Fruit fly (Drosophila melanogaster) whole organism, wandering third instar larva: ENCODE results near the gene CG7386.

Experiments
- Abd-B ChIP-seq: fragments of >200 bp; optimal IDR thresholded peaks from 2 replicates; lab custom pipeline; 2017; ENCODE audit warnings: missing biosample characterization, missing genetic modification characterization
- CG9705 ChIP-seq: fragments of 200-800 bp; sonication (Bioruptor generic); optimal IDR thresholded peaks from 2 replicates; lab custom pipeline; 2018; ENCODE audit warnings: missing biosample characterization, mild to moderate bottlenecking, missing genetic modification characterization
- CrebA ChIP-seq: fragments of 200-800 bp; sonication (Bioruptor generic); optimal IDR thresholded peaks from 2 replicates; lab custom pipeline; 2016; ENCODE audit warnings: missing biosample characterization, mild to moderate bottlenecking, missing genetic modification characterization, borderline replicate concordance
- Dfd ChIP-seq: fragments of >200 bp; optimal IDR thresholded peaks from 2 replicates; lab custom pipeline; 2017; ENCODE audit warnings: missing biosample characterization, missing genetic modification characterization
- Dif ChIP-seq: fragments of 200-275, 200-300 bp; sonication (Bioruptor generic); optimal IDR thresholded peaks from 2 replicates; lab custom pipeline; 2018; ENCODE audit warnings: missing biosample characterization, missing genetic modification characterization; ENCODE audit not compliant: partially characterized antibody
- GATAd ChIP-seq: sonication (Bioruptor generic); optimal IDR thresholded peaks from 2 replicates; lab custom pipeline; 2016; ENCODE audit warnings: missing biosample characterization, missing genetic modification characterization
- HLH106 ChIP-seq: fragments of 200-800 bp; optimal IDR thresholded peaks from 3 replicates; lab custom pipeline; 2019; ENCODE audit warnings: missing biosample characterization, mild to moderate bottlenecking, missing genetic modification characterization, moderate library complexity
- Hnf4 ChIP-seq: fragments of 200-800 bp; sonication (Bioruptor generic); optimal IDR thresholded peaks from 2 replicates; lab custom pipeline; 2016; ENCODE audit warnings: missing biosample characterization, mild to moderate bottlenecking, missing genetic modification characterization
- Hr78 ChIP-seq: fragments of >200 bp; optimal IDR thresholded peaks from 2 replicates; lab custom pipeline; 2017; ENCODE audit warnings: missing biosample characterization, missing genetic modification characterization
- Mio ChIP-seq: sonication (Bioruptor generic); optimal IDR thresholded peaks from 2 replicates; lab custom pipeline; 2016; ENCODE audit warnings: missing biosample characterization, missing genetic modification characterization
- Myc ChIP-seq: fragments of >200 bp; optimal IDR thresholded peaks from 2 replicates; lab custom pipeline; 2017
- N ChIP-seq: fragments of >200 bp; optimal IDR thresholded peaks from 2 replicates; lab custom pipeline; 2018; ENCODE audit warnings: missing biosample characterization, missing external identifiers, missing genetic modification characterization
- OdsH ChIP-seq: fragments of 200-800 bp; sonication (Bioruptor generic); optimal IDR thresholded peaks from 2 replicates; lab custom pipeline; 2016; ENCODE audit warnings: missing biosample characterization, mild to moderate bottlenecking, missing genetic modification characterization
- Rel ChIP-seq, 2 experiments: fragments of 200-800 bp; sonication (Bioruptor generic) in 1 of 2; optimal IDR thresholded peaks; 2 replicates in 1 of 2; 3 replicates in 1 of 2; lab custom pipeline; 2016 to 2019; ENCODE audit warnings: mild to moderate bottlenecking in 2 of 2, missing biosample characterization in 2 of 2, missing genetic modification characterization in 2 of 2, moderate library complexity in 1 of 2
- Sp1 ChIP-seq: fragments of 200-800 bp; sonication (Bioruptor generic); optimal IDR thresholded peaks from 3 replicates; lab custom pipeline; 2019; ENCODE audit warnings: missing biosample characterization, mild to moderate bottlenecking, missing genetic modification characterization, moderate library complexity
- Vsx2 ChIP-seq: fragments of 200-300, 225-300 bp; sonication (Bioruptor generic); optimal IDR thresholded peaks from 2 replicates; lab custom pipeline; 2018; ENCODE audit warnings: missing biosample characterization, missing genetic modification characterization; ENCODE audit not compliant: partially characterized antibody
- br ChIP-seq: fragments of 200-800 bp; sonication (Bioruptor generic); optimal IDR thresholded peaks from 2 replicates; lab custom pipeline; 2016; ENCODE audit warnings: missing biosample characterization, missing genetic modification characterization
- brk ChIP-seq: fragments of 200-800 bp; sonication (Bioruptor generic); optimal IDR thresholded peaks from 2 replicates; lab custom pipeline; 2016; ENCODE audit warnings: missing biosample characterization, mild to moderate bottlenecking, missing genetic modification characterization
- dmrt93B ChIP-seq: fragments of 200-800 bp; sonication (Bioruptor generic); optimal IDR thresholded peaks from 2 replicates; lab custom pipeline; 2018; ENCODE audit warnings: missing biosample characterization, mild to moderate bottlenecking, missing genetic modification characterization
- dsf ChIP-seq: sonication (Bioruptor generic); optimal IDR thresholded peaks from 2 replicates; lab custom pipeline; 2016; ENCODE audit warnings: missing biosample characterization, missing genetic modification characterization, borderline replicate concordance
- ey ChIP-seq: fragments of 200-800 bp; sonication (Bioruptor generic); optimal IDR thresholded peaks from 2 replicates; lab custom pipeline; 2016; ENCODE audit warnings: missing biosample characterization, missing genetic modification characterization
- foxo ChIP-seq, 2 experiments: fragments of 200-800 bp; sonication (Bioruptor generic); optimal IDR thresholded peaks; 2 replicates in 1 of 2; 3 replicates in 1 of 2; lab custom pipeline; 2016 to 2017; ENCODE audit warnings: missing biosample characterization in 2 of 2, missing genetic modification characterization in 2 of 2
- fru ChIP-seq: fragments of 200-800 bp; sonication (Bioruptor generic); optimal IDR thresholded peaks from 3 replicates; lab custom pipeline; 2016; ENCODE audit warnings: missing biosample characterization, mild to moderate bottlenecking, missing genetic modification characterization
- jim ChIP-seq: fragments of 175-275, 200-325 bp; sonication (Bioruptor generic); optimal IDR thresholded peaks from 2 replicates; lab custom pipeline; 2016; ENCODE audit warnings: missing biosample characterization, mild to moderate bottlenecking, missing genetic modification characterization
- lola ChIP-seq: fragments of >200 bp; optimal IDR thresholded peaks from 2 replicates; lab custom pipeline; 2017; ENCODE audit warnings: missing biosample characterization, missing genetic modification characterization
- pan ChIP-seq: fragments of >200 bp; optimal IDR thresholded peaks from 2 replicates; lab custom pipeline; 2017
- psq ChIP-seq: fragments of 200-800 bp; sonication (Bioruptor generic); optimal IDR thresholded peaks from 3 replicates; lab custom pipeline; 2017; ENCODE audit warnings: missing biosample characterization, mild to moderate bottlenecking, missing genetic modification characterization, moderate library complexity
- rgr ChIP-seq: fragments of 200-800 bp; sonication (Bioruptor generic); optimal IDR thresholded peaks from 3 replicates; lab custom pipeline; 2016; ENCODE audit warnings: missing biosample characterization, mild to moderate bottlenecking, missing genetic modification characterization
- sage ChIP-seq: fragments of 200-800 bp; sonication (Bioruptor generic); optimal IDR thresholded peaks from 2 replicates; lab custom pipeline; 2016; ENCODE audit warnings: missing biosample characterization, mild to moderate bottlenecking, missing genetic modification characterization
- sv ChIP-seq: fragments of 200-800 bp; sonication (Bioruptor generic); optimal IDR thresholded peaks from 3 replicates; lab custom pipeline; 2016; ENCODE audit warnings: missing biosample characterization, missing genetic modification characterization
- tai ChIP-seq: sonication (Bioruptor generic); optimal IDR thresholded peaks from 2 replicates; lab custom pipeline; 2016; ENCODE audit warnings: missing biosample characterization, missing genetic modification characterization
- usp ChIP-seq: fragments of >200 bp; optimal IDR thresholded peaks from 2 replicates; lab custom pipeline; 2017; ENCODE audit warnings: missing biosample characterization, missing genetic modification characterization
- woc ChIP-seq: sonication (Bioruptor generic); optimal IDR thresholded peaks from 2 replicates; lab custom pipeline; 2016; ENCODE audit warnings: missing biosample characterization, mild to moderate bottlenecking, missing genetic modification characterization

The CG7386 gene

DNA sequence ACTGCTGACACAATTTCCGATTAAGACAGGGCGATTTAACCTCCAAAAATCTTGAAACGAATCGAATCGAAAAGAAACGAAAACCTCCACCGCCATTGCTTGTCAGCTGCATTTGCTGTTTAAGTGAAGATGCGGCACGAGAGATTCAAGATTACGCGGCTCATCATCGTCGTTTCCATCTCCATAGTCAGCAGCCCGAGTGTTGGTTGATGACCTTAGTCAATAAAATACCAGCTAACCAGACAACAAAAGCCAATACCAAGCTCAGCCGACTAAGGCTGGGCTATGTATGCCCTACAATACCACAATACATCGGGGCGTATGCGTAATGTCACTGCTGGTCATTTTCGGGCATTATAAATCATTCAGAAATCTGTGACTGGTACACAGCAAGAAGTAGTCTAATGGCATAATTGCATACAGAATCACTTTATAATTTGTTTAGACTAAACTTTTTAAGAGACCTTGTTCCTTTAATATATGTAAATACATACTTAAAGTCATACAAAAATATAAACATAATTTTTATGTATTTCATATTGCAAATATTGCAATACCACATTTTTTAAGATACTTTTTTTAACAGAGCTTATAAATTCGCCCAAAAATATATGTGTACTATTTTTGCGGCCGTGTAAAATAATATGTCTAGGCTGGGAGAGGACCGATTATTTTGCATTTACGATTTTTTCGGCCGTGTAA, 48.6 kb upstream of the CG7386 start:
- TF ChIP-seq foxo (GFP tag; optimal IDR thresholded peaks at IDR 0.05; lab: Kevin White, UChicago) (no peak), Dif (GFP tag; lab: Kevin White, UChicago) (no peak), Hnf4 (GFP tag; lab: Kevin White, UChicago) (no peak), HLH106 (tag; lab: Kevin White, UChicago) (no peak), jim (GFP tag; lab: Kevin White, UChicago) (no peak), CrebA (GFP tag; lab: Kevin White, UChicago) (no peak)

DNA sequence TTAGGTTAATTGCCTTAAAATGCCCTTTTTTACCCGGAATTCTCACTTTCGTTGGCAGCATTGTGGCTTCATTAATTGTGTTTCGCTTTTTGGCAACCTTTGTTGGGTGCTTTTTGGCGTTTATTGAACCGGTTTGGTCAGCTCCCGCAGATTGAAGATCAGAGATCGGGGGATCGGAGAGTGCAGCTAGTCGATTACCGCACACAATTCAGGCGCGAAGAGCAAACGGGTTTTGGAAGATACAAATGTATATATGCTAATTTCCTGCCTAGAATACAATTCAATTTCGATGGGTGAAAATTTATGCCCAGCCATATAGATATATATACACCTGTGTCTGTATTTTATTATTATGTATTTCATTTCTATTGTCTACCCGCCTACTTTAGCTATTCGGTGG, 48.0 kb upstream of the CG7386 start:
- TF ChIP-seq Dif (GFP tag; lab: Kevin White, UChicago) (peak; percentile 15), fru (no peak), sage (no peak), HLH106 (tag; lab: Kevin White, UChicago) (no peak), Vsx2 (GFP tag; lab: Kevin White, UChicago) (peak; percentile 63), psq (GFP tag; lab: Kevin White, UChicago) (no peak)

dm6 chr3L:6142313-6142712, 47.2 kb upstream of the CG7386 start, which contains the start of gene Cpr65Aw:
TSS of gene Cpr65Aw (minus strand) at chr3L:6142413.
- no peak for TF ChIP-seq Abd-B (GFP tag; lab: Kevin White, UChicago)
- TF ChIP-seq CG9705 (GFP tag; lab: Kevin White, UChicago): no peak
- no peak for TF ChIP-seq fru
- no peak for TF ChIP-seq brk (GFP tag; lab: Kevin White, UChicago)
- TF ChIP-seq dsf: no peak
- no peak for TF ChIP-seq jim (GFP tag; lab: Kevin White, UChicago)
- TF ChIP-seq usp (GFP tag; lab: Kevin White, UChicago): no peak
- no peak for TF ChIP-seq dmrt93B
- no peak for TF ChIP-seq Dfd

DNA sequence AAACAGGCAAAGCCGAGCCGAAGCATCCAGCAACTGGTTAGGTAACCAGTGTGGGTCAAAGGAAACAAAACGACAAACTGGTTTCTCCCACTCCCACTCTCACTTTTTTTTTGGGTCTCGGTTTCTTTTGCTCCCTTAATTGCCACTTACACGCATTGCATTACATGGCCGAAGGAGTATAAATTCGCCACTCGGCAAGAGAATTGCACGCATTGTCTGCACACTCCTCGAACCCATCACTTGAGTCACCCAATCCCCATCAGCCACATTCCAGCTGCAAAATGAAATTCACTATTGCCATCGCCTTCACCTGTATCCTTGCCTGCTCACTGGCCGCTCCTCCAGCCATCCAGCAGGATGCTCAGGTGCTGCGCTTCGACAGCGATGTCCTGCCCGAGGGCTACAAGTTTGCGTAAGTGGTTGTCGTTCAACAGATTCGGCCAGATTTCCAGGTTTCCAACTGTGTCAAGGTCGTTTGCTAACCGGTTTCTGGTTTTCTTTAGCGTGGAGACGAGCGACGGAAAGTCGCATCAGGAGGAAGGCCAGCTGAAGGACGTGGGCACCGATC, 46.3 kb upstream of the CG7386 start, which contains the start of gene Lcp65Ad:
Lcp65Ad (plus strand) TSS at position 208 of the 568 bp plus-strand sequence.
- TF ChIP-seq brk (GFP tag; lab: Kevin White, UChicago): no peak
- no peak for TF ChIP-seq GATAd
- no peak for TF ChIP-seq jim (GFP tag; lab: Kevin White, UChicago)
- no peak for TF ChIP-seq dmrt93B
- TF ChIP-seq woc (GFP tag; lab: Kevin White, UChicago): no peak
- no peak for TF ChIP-seq Hr78 (GFP tag; lab: Kevin White, UChicago)
- TF ChIP-seq sv (GFP tag; lab: Kevin White, UChicago): no peak
- no peak for TF ChIP-seq N (GFP tag; lab: Kevin White, UChicago)
- no peak for TF ChIP-seq Myc
- no peak for TF ChIP-seq pan
- TF ChIP-seq rgr (GFP tag; lab: Kevin White, UChicago): no peak
- no peak for TF ChIP-seq Rel (GFP tag; optimal IDR thresholded peaks at IDR 0.05; lab: Kevin White, UChicago)
- no peak for TF ChIP-seq Rel (tag; optimal IDR thresholded peaks at IDR 0.05; lab: Kevin White, UChicago)
- TF ChIP-seq Dif (GFP tag; lab: Kevin White, UChicago): no peak
- no peak for TF ChIP-seq Sp1
- TF ChIP-seq lola: no peak
- TF ChIP-seq sage: no peak
- TF ChIP-seq, all 38 proteins: peak for 0

- TF ChIP-seq OdsH (GFP tag; lab: Kevin White, UChicago): no peak
- TF ChIP-seq ey: no peak
- no peak for TF ChIP-seq CG9705 (GFP tag; lab: Kevin White, UChicago)
- TF ChIP-seq sage: no peak
- TF ChIP-seq Vsx2 (GFP tag; lab: Kevin White, UChicago): no peak
- no peak for TF ChIP-seq jim (GFP tag; lab: Kevin White, UChicago)
- TF ChIP-seq br (GFP tag; lab: Kevin White, UChicago): no peak
- no peak for TF ChIP-seq Dif (GFP tag; lab: Kevin White, UChicago)
- TF ChIP-seq foxo (GFP tag; optimal IDR thresholded peaks at IDR 0.05; lab: Kevin White, UChicago): no peak
- TF ChIP-seq fru: no peak
- TF ChIP-seq N (GFP tag; lab: Kevin White, UChicago): no peak
- no peak for TF ChIP-seq Mio (GFP tag; lab: Kevin White, UChicago)
- no peak for TF ChIP-seq Abd-B (GFP tag; lab: Kevin White, UChicago)
- no peak for TF ChIP-seq lola
- no peak for TF ChIP-seq Sp1
- TF ChIP-seq usp (GFP tag; lab: Kevin White, UChicago): no peak
- no peak for TF ChIP-seq tai (GFP tag; lab: Kevin White, UChicago)
- TF ChIP-seq, all 38 proteins: peak for 0
Observed at dm6 chr3L:6144769-6145220, 44.8 kb upstream of the CG7386 start, which contains the start of gene Lcp65Ac. TSS of gene Lcp65Ac (plus strand) at chr3L:6144819.
